Fruit fly (Drosophila melanogaster) whole organism, adult: ENCODE measurements around the gene Tsen2.

Source experiments
- CG12768 ChIP-seq: fragments of 200-800 bp; sonication (Bioruptor generic); optimal IDR thresholded peaks from 2 replicates; lab custom pipeline; 2017; ENCODE audit warnings: missing biosample characterization, missing genetic modification characterization, mild to moderate bottlenecking, moderate library complexity, missing genetic modification reagents
- CG14711 ChIP-seq: fragments of 200-800 bp; sonication (Bioruptor generic); optimal IDR thresholded peaks from 2 replicates; lab custom pipeline; 2018; ENCODE audit warnings: missing biosample characterization, mild to moderate bottlenecking, missing genetic modification characterization, moderate library complexity
- CG33017 ChIP-seq: fragments of 200-800 bp; sonication (Bioruptor generic); optimal IDR thresholded peaks from 2 replicates; lab custom pipeline; 2018; ENCODE audit warnings: missing biosample characterization, mild to moderate bottlenecking, missing genetic modification characterization, moderate library complexity
- Crg-1 ChIP-seq: fragments of 200-800 bp; sonication (Bioruptor generic); optimal IDR thresholded peaks from 2 replicates; lab custom pipeline; 2016; ENCODE audit warnings: missing biosample characterization, missing genetic modification characterization
- cnc ChIP-seq, 2 experiments: fragments of >200 bp; optimal IDR thresholded peaks; 2 replicates each; lab custom pipeline; 2017
- kay ChIP-seq: fragments of 200-800 bp; sonication (Bioruptor generic); peaks from one replicate; lab custom pipeline; 2016; ENCODE audit warnings: missing biosample characterization, missing genetic modification characterization, borderline replicate concordance
- pad ChIP-seq: fragments of 200-800 bp; sonication (Bioruptor generic); optimal IDR thresholded peaks from 3 replicates; lab custom pipeline; 2017; ENCODE audit warnings: missing biosample characterization, missing genetic modification characterization, mild to moderate bottlenecking, moderate library complexity, missing genetic modification reagents

- TF ChIP-seq Crg-1 (GFP tag; lab: Kevin White, UChicago): no peak
- no peak for TF ChIP-seq CG33017 (tag; lab: Kevin White, UChicago)
- peak; percentile 9 for TF ChIP-seq pad (GFP tag; lab: Kevin White, UChicago)
- no peak for TF ChIP-seq cnc (optimal IDR thresholded peaks at IDR 0.05; lab: Kevin White, UChicago)
- peak; percentile 32 for TF ChIP-seq CG14711
- no peak for TF ChIP-seq CG12768 (GFP tag; lab: Kevin White, UChicago)
- TF ChIP-seq kay (GFP tag; lab: Kevin White, UChicago): no peak
Observed at dm6 chr2L:16716771-16717170, 12.8 kb upstream of the Tsen2 start.
